Fruit fly (Drosophila melanogaster) whole organism, embryonic: Measurements from ENCODE around the gene Cpr67Fa1.
A peak's percentile ranks its signal among the peaks of the same experiment; 100 is the strongest.

Experiments used
- Awh ChIP-seq: fragments of 200-800 bp; sonication (Bioruptor generic); IDR thresholded peaks from 2 replicates; pipeline ENCODE4, ENCODE4 v1.3.6; 2022; ENCODE audit warnings: missing biosample characterization, missing genetic modification characterization
- CG12104 ChIP-seq: fragments of 200-800 bp; sonication (Bioruptor generic); optimal IDR thresholded peaks from 3 replicates; lab custom pipeline; 2016; ENCODE audit warnings: missing biosample characterization, missing genetic modification characterization
- CG1529 ChIP-seq: fragments of 200-800 bp; sonication (Bioruptor generic); optimal IDR thresholded peaks from 3 replicates; lab custom pipeline; 2018; ENCODE audit warnings: missing biosample characterization, missing genetic modification characterization
- CG16779 ChIP-seq: fragments of 200-800 bp; sonication (Bioruptor generic); IDR thresholded peaks from 2 replicates; pipeline ENCODE4 v1.3.6; 2022; ENCODE audit warnings: missing biosample characterization, missing genetic modification characterization
- CG17568 ChIP-seq: fragments of 200-800 bp; sonication (Bioruptor generic); optimal IDR thresholded peaks from 2 replicates; lab custom pipeline; 2018; ENCODE audit warnings: missing biosample characterization, mild to moderate bottlenecking, missing genetic modification characterization, moderate library complexity
- CG18262 ChIP-seq: fragments of 200-800 bp; optimal IDR thresholded peaks from 3 replicates; lab custom pipeline; 2019; ENCODE audit warnings: missing biosample characterization, mild to moderate bottlenecking, missing genetic modification characterization, moderate library complexity
- CG2120 ChIP-seq: fragments of 200-800 bp; sonication (Bioruptor generic); optimal IDR thresholded peaks from 3 replicates; lab custom pipeline; 2016; ENCODE audit warnings: missing biosample characterization, missing genetic modification characterization
- CG2889 ChIP-seq: fragments of 200-800 bp; sonication (Bioruptor generic); IDR thresholded peaks from 3 replicates; pipeline ENCODE4 v1.3.6; 2022; ENCODE audit warnings: missing biosample characterization, missing genetic modification characterization
- CG3407 ChIP-seq: fragments of 200-800 bp; sonication (Bioruptor generic); optimal IDR thresholded peaks from 2 replicates; lab custom pipeline; 2018; ENCODE audit warnings: missing biosample characterization, mild to moderate bottlenecking, missing genetic modification characterization
- CG3995 ChIP-seq: fragments of 200-800 bp; sonication (Bioruptor generic); optimal IDR thresholded peaks from 3 replicates; lab custom pipeline; 2016; ENCODE audit warnings: missing biosample characterization, missing genetic modification characterization
- CG4707 ChIP-seq: fragments of 200-800 bp; sonication (Bioruptor generic); optimal IDR thresholded peaks from 2 replicates; lab custom pipeline; 2018; ENCODE audit warnings: missing biosample characterization, mild to moderate bottlenecking, missing genetic modification characterization, moderate library complexity
- CG4730 ChIP-seq: fragments of 200-800 bp; sonication (Bioruptor generic); IDR thresholded peaks from 2 replicates; pipeline ENCODE4 v1.3.6; 2022; ENCODE audit warnings: missing biosample characterization, missing genetic modification characterization
- CG4820 ChIP-seq: fragments of 200-800 bp; sonication (Bioruptor generic); optimal IDR thresholded peaks from 3 replicates; lab custom pipeline; 2016; ENCODE audit warnings: missing biosample characterization, missing genetic modification characterization
- CG9215 ChIP-seq: fragments of 200-800 bp; sonication (Bioruptor generic); IDR thresholded peaks from 2 replicates; pipeline ENCODE4 v1.3.6; 2022; ENCODE audit warnings: missing biosample characterization, missing genetic modification characterization
- CG9437 ChIP-seq: fragments of 200-800 bp; sonication (Bioruptor generic); optimal IDR thresholded peaks from 2 replicates; lab custom pipeline; 2018; ENCODE audit warnings: missing biosample characterization, mild to moderate bottlenecking, missing genetic modification characterization
- CG9817 ChIP-seq: fragments of 200-800 bp; sonication (Bioruptor generic); optimal IDR thresholded peaks from 2 replicates; lab custom pipeline; 2018; ENCODE audit warnings: missing biosample characterization, mild to moderate bottlenecking, missing genetic modification characterization, moderate library complexity
- Doc2 ChIP-seq: fragments of 200-800 bp; sonication (Bioruptor generic); IDR thresholded peaks from 2 replicates; pipeline ENCODE4 v1.3.6; 2022; ENCODE audit warnings: missing biosample characterization, missing genetic modification characterization
- H2.0 ChIP-seq: fragments of 200-800 bp; sonication (Bioruptor generic); IDR thresholded peaks from 2 replicates; pipeline ENCODE4 v1.3.6; 2022; ENCODE audit warnings: missing biosample characterization, missing genetic modification characterization
- Hand ChIP-seq: fragments of 200-800 bp; sonication (Bioruptor generic); optimal IDR thresholded peaks from 2 replicates; lab custom pipeline; 2017; ENCODE audit warnings: mild to moderate bottlenecking, missing biosample characterization, missing genetic modification reagents, missing genetic modification characterization
- Hmr ChIP-seq: fragments of 200-800 bp; sonication (Bioruptor generic); optimal IDR thresholded peaks from 3 replicates; lab custom pipeline; 2017; ENCODE audit warnings: mild to moderate bottlenecking, missing biosample characterization, missing genetic modification reagents, missing genetic modification characterization
- Hmx ChIP-seq: fragments of 200-800 bp; sonication (Bioruptor generic); optimal IDR thresholded peaks from 2 replicates; lab custom pipeline; 2016; ENCODE audit warnings: missing biosample characterization, missing genetic modification characterization
- MTF-1 ChIP-seq: fragments of 200-800 bp; sonication (Bioruptor generic); optimal IDR thresholded peaks from 2 replicates; lab custom pipeline; 2018; ENCODE audit warnings: missing biosample characterization, mild to moderate bottlenecking, missing genetic modification characterization, borderline replicate concordance
- Opbp ChIP-seq: fragments of 200-800 bp; sonication (Bioruptor generic); IDR thresholded peaks from 3 replicates; pipeline ENCODE4 v1.3.6; 2022; ENCODE audit warnings: missing biosample characterization, missing genetic modification characterization; ENCODE audit not compliant: partially characterized antibody
- Optix ChIP-seq: fragments of 200-800 bp; sonication (Bioruptor generic); IDR thresholded peaks from 3 replicates; pipeline ENCODE4 v1.3.6; 2022; ENCODE audit warnings: missing biosample characterization, missing genetic modification characterization
- Side ChIP-seq: fragments of 200-800 bp; sonication (Bioruptor generic); optimal IDR thresholded peaks from 2 replicates; lab custom pipeline; 2016; ENCODE audit warnings: missing biosample characterization, missing genetic modification characterization
- Sox102F ChIP-seq: fragments of 200-800 bp; sonication (Bioruptor generic); optimal IDR thresholded peaks from 2 replicates; lab custom pipeline; 2018; ENCODE audit warnings: missing biosample characterization, mild to moderate bottlenecking, missing genetic modification characterization, moderate library complexity
- Sry-β ChIP-seq: fragments of 200-800 bp; sonication (Bioruptor generic); optimal IDR thresholded peaks from 2 replicates; lab custom pipeline; 2018; ENCODE audit warnings: missing biosample characterization, mild to moderate bottlenecking, missing genetic modification characterization, moderate library complexity
- ara ChIP-seq: fragments of 200-800 bp; sonication (Bioruptor generic); IDR thresholded peaks from 2 replicates; pipeline ENCODE4 v1.3.6; 2022; ENCODE audit warnings: missing biosample characterization, missing genetic modification characterization
- bowl ChIP-seq: fragments of 200-800 bp; sonication (Bioruptor generic); IDR thresholded peaks from 2 replicates; pipeline ENCODE4 v1.3.6; 2022; ENCODE audit warnings: missing biosample characterization, missing genetic modification characterization
- btn ChIP-seq: fragments of 200-800 bp; sonication (Bioruptor generic); optimal IDR thresholded peaks from 2 replicates; lab custom pipeline; 2016; ENCODE audit warnings: missing biosample characterization, missing genetic modification characterization
- chif ChIP-seq, 2 experiments: fragments of 200-800 bp; sonication (Bioruptor generic); optimal IDR thresholded peaks; 3 replicates each; lab custom pipeline; 2016; ENCODE audit warnings: missing biosample characterization in 2 of 2, missing genetic modification characterization in 2 of 2
- crp ChIP-seq, 2 experiments: fragments of 200-800 bp; sonication (Bioruptor generic); optimal IDR thresholded peaks; 2 replicates in 1 of 2; 3 replicates in 1 of 2; lab custom pipeline; 2017; ENCODE audit warnings: missing biosample characterization in 2 of 2, missing genetic modification characterization in 2 of 2, mild to moderate bottlenecking in 1 of 2, moderate library complexity in 1 of 2
- dpn ChIP-seq, 2 experiments: fragments of 200-800 bp; sonication (Bioruptor generic); optimal IDR thresholded peaks; 3 replicates each; lab custom pipeline; 2016; ENCODE audit warnings: missing biosample characterization in 2 of 2, missing genetic modification characterization in 2 of 2
- gcm ChIP-seq: fragments of 200-800 bp; sonication (Bioruptor generic); optimal IDR thresholded peaks from 2 replicates; lab custom pipeline; 2019; ENCODE audit warnings: missing biosample characterization, mild to moderate bottlenecking, missing genetic modification characterization, moderate library complexity
- ham ChIP-seq: fragments of 200-800 bp; sonication (Bioruptor generic); IDR thresholded peaks from 2 replicates; pipeline ENCODE4 v1.3.6; 2022; ENCODE audit warnings: missing biosample characterization, missing genetic modification characterization
- hbn ChIP-seq: fragments of 200-800 bp; sonication (Bioruptor generic); IDR thresholded peaks from 2 replicates; pipeline ENCODE4 v1.3.6; 2022; ENCODE audit warnings: missing biosample characterization, missing genetic modification characterization; ENCODE audit not compliant: partially characterized antibody
- jumu ChIP-seq: fragments of 200-800 bp; sonication (Bioruptor generic); optimal IDR thresholded peaks from 3 replicates; lab custom pipeline; 2016; ENCODE audit warnings: missing biosample characterization, missing genetic modification characterization
- mam ChIP-seq: fragments of 200-800 bp; sonication (Bioruptor generic); optimal IDR thresholded peaks from 3 replicates; lab custom pipeline; 2016; ENCODE audit warnings: missing biosample characterization, missing genetic modification characterization
- nerfin-1 ChIP-seq: fragments of 200-800 bp; sonication (Bioruptor generic); optimal IDR thresholded peaks from 3 replicates; lab custom pipeline; 2019; ENCODE audit warnings: missing biosample characterization, mild to moderate bottlenecking, missing genetic modification characterization, moderate library complexity
- odd ChIP-seq: fragments of 200-800 bp; sonication (Bioruptor generic); optimal IDR thresholded peaks from 2 replicates; lab custom pipeline; 2017; ENCODE audit warnings: missing biosample characterization, mild to moderate bottlenecking, missing genetic modification characterization
- org-1 ChIP-seq: fragments of 200-800 bp; sonication (Bioruptor generic); optimal IDR thresholded peaks from 2 replicates; lab custom pipeline; 2017; ENCODE audit warnings: missing biosample characterization, missing genetic modification characterization
- otp ChIP-seq: fragments of 200-800 bp; sonication (Bioruptor generic); IDR thresholded peaks from 3 replicates; pipeline ENCODE4, ENCODE4 v1.3.6; 2022; ENCODE audit warnings: missing biosample characterization, missing genetic modification characterization
- p53 ChIP-seq: fragments of 200-800 bp; sonication (Bioruptor generic); optimal IDR thresholded peaks from 2 replicates; lab custom pipeline; 2016; ENCODE audit warnings: missing biosample characterization, missing genetic modification characterization
- prd ChIP-seq, 3 experiments: fragments of >200 bp in 2 of 3; fragments of 200-800 bp in 1 of 3; sonication (Bioruptor generic) in 1 of 3; optimal IDR thresholded peaks in 2 of 3; IDR thresholded peaks in 1 of 3; 2 replicates in 2 of 3; 3 replicates in 1 of 3; pipeline versions ENCODE4 v1.3.6 to Lab custom; 2017 to 2022; ENCODE audit warnings: missing biosample characterization in 1 of 3, missing genetic modification characterization in 1 of 3
- ranshi ChIP-seq: fragments of 200-800 bp; sonication (Bioruptor generic); IDR thresholded peaks from 2 replicates; pipeline ENCODE4 v1.3.6; 2022; ENCODE audit warnings: missing biosample characterization, missing genetic modification characterization
- row ChIP-seq: fragments of 200-800 bp; sonication (Bioruptor generic); IDR thresholded peaks from 3 replicates; pipeline ENCODE4 v1.3.6; 2022; ENCODE audit warnings: missing biosample characterization, missing genetic modification characterization
- scrt ChIP-seq: fragments of 200-800 bp; sonication (Bioruptor generic); optimal IDR thresholded peaks from 2 replicates; lab custom pipeline; 2018; ENCODE audit warnings: missing biosample characterization, mild to moderate bottlenecking, missing genetic modification characterization, moderate library complexity
- sd ChIP-seq: fragments of 200-800 bp; sonication (Bioruptor generic); optimal IDR thresholded peaks from 3 replicates; lab custom pipeline; 2018; ENCODE audit warnings: missing biosample characterization, mild to moderate bottlenecking, missing genetic modification characterization, moderate library complexity
- ssp ChIP-seq: fragments of 200-800 bp; sonication (Bioruptor generic); IDR thresholded peaks from 2 replicates; pipeline ENCODE4 v1.3.6; 2022; ENCODE audit warnings: missing biosample characterization, missing genetic modification characterization
- tio ChIP-seq: fragments of 200-800 bp; sonication (Bioruptor generic); optimal IDR thresholded peaks from 2 replicates; lab custom pipeline; 2017; ENCODE audit warnings: missing biosample characterization, missing genetic modification characterization, inconsistent platforms
- usp ChIP-seq: fragments of >200 bp; optimal IDR thresholded peaks from 2 replicates; lab custom pipeline; 2017; ENCODE audit warnings: missing biosample characterization, missing genetic modification characterization

Cpr67Fa1 gene

dm6 chr3L:10843273-10843672, 46.5 kb upstream of the Cpr67Fa1 start (continued):
- TF ChIP-seq Hand (no peak), gcm (GFP tag; lab: Kevin White, UChicago) (peak; percentile 39), Opbp (GFP tag; lab: Robert Waterston, UW) (no peak), CG9215 (no peak), ham (GFP tag; lab: Robert Waterston, UW) (no peak), CG3995 (GFP tag; lab: Kevin White, UChicago) (no peak), btn (no peak), MTF-1 (GFP tag; lab: Kevin White, UChicago) (no peak), CG2889 (GFP tag; lab: Robert Waterston, UW) (no peak), CG4707 (GFP tag; lab: Kevin White, UChicago) (no peak), CG3407 (peak; percentile 11), scrt (GFP tag; lab: Kevin White, UChicago) (peak; percentile 39), H2.0 (GFP tag; lab: Robert Waterston, UW) (no peak), mam (GFP tag; lab: Kevin White, UChicago) (no peak), Doc2 (GFP tag; lab: Robert Waterston, UW) (no peak), CG9817 (tag; lab: Kevin White, UChicago) (no peak), dpn (GFP tag; optimal IDR thresholded peaks at IDR 0.05; lab: Kevin White, UChicago) (peak in 1 of 2 experiments; percentile 35), crp (GFP tag; optimal IDR thresholded peaks at IDR 0.05; lab: Kevin White, UChicago) (no peak), org-1 (peak; percentile 38), CG4730 (GFP tag; lab: Robert Waterston, UW) (no peak), Side (GFP tag; lab: Kevin White, UChicago) (no peak), CG9437 (GFP tag; lab: Kevin White, UChicago) (peak; percentile 64), odd (GFP tag; lab: Kevin White, UChicago) (peak; percentile 44), prd (optimal IDR thresholded peaks at IDR 0.05; lab: Kevin White, UChicago) (no peak), prd (GFP tag; IDR thresholded peaks at IDR 0.05; lab: Robert Waterston, UW) (peak; percentile 47; the same call in 2 of the 3 replicates), CG2120 (GFP tag; lab: Kevin White, UChicago) (no peak), usp (GFP tag; lab: Kevin White, UChicago) (no peak), ara (peak; percentile 58; the same call in 1 of the 2 replicates), tio (GFP tag; lab: Kevin White, UChicago) (peak; percentile 37), Hmr (peak; percentile 20), Hmx (no peak), CG16779 (GFP tag; lab: Robert Waterston, UW) (no peak), Sry-β (GFP tag; lab: Kevin White, UChicago) (peak; percentile 23), chif (GFP tag; optimal IDR thresholded peaks at IDR 0.05; lab: Kevin White, UChicago) (peak in 1 of 2 experiments; percentile 26), hbn (GFP tag; lab: Robert Waterston, UW) (no peak), Sox102F (GFP tag; lab: Kevin White, UChicago) (peak; percentile 58), jumu (GFP tag; lab: Kevin White, UChicago) (no peak), bowl (GFP tag; lab: Robert Waterston, UW) (no peak), row (GFP tag; lab: Robert Waterston, UW) (peak; percentile 59), Optix (GFP tag; lab: Robert Waterston, UW) (no peak), CG1529 (GFP tag; lab: Kevin White, UChicago) (peak; percentile 73), ssp (GFP tag; lab: Robert Waterston, UW) (no peak), CG4820 (peak; percentile 47), p53 (GFP tag; lab: Kevin White, UChicago) (no peak), CG17568 (peak; percentile 36), otp (GFP tag; lab: Robert Waterston, UW) (no peak), CG12104 (GFP tag; lab: Kevin White, UChicago) (peak; percentile 44), sd (tag; lab: Kevin White, UChicago) (no peak), CG18262 (tag; lab: Kevin White, UChicago) (peak; percentile 92), nerfin-1 (peak; percentile 43), ranshi (GFP tag; lab: Robert Waterston, UW) (0 out of 2 replicates have a peak, but pooled peaks have one; percentile 39), Awh (GFP tag; lab: Robert Waterston, UW) (no peak)
